Fruit fly (Drosophila melanogaster) whole organism: ENCODE data around the gene CG16813.

Experiments
- Dll ChIP-seq: fragments of >200 bp; optimal IDR thresholded peaks from 2 replicates; lab custom pipeline; 2017
- EcR ChIP-seq, 2 experiments: fragments of >200 bp; optimal IDR thresholded peaks; 2 replicates each; lab custom pipeline; 2017; ENCODE audit warnings: missing biosample characterization in 2 of 2, missing genetic modification characterization in 2 of 2, missing genetic modification reagents in 2 of 2
- psq ChIP-seq: fragments of >200 bp; optimal IDR thresholded peaks from 2 replicates; lab custom pipeline; 2017

DNA sequence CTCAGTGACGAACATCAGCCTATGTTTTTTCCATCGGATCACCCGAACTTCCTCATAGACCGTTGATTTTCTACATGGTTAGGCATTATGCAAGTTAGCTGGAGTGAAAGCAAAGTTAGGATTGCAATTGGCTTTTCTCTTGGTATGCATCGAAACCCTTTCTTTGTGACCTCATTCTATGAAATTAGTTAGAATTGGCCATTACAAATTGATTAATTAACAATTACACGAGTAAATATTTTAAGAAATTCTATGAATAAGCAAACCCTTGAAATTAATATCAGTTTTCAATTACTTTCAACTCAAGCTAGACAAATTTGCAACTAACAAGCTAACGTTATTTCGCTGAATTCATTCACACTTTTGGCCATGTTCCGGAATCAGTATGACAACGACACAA, 4.4 kb downstream of the CG16813 start, which contains the start of gene Prosalpha6T:
- TF ChIP-seq psq (lab: Kevin White, UChicago) (no peak), Dll (no peak), EcR (GFP tag; optimal IDR thresholded peaks at IDR 0.05; lab: Kevin White, UChicago) (no peak)
